Worm (Caenorhabditis elegans): ENCODE results near the gene fbxa-6.

DNA sequence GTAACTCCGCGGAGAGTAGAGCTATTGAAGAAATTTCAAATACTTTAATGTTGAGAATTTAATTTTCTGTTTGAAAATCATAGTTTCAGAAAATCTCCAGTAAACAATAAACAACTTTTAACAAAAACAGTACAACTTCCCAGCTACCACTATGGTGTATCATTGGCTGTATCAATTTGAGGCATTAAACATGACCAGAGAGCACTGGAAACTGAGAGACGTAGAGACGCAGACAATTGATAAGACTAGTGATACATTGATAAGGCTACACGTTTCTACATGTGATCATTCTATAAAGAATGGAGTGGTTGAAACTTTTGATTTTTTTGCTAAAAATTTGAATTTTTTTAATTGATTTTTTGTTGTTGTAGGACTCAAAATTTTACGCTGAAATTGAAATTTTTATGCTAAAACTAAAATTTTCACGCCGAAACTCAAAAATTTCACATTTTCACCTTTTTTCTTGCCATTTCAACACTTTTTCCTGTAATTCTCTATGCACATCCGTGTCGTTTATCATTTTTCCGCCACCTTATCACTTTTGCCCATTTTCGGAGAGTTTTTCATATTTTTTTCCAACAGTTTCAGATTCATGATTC, 12.4 kb upstream of the fbxa-6 start, which contains the start of gene H10E21.1:
- TF ChIP-seq aly-2 (tag; optimal IDR thresholded peaks at IDR 0.05), result no peak
- peak in 1 of 2 experiments; percentile 47 for TF ChIP-seq unc-62 (GFP tag; optimal IDR thresholded peaks at IDR 0.05 in 1 of 2)
- no peak for TF ChIP-seq unc-62 (tag; optimal IDR thresholded peaks at IDR 0.05)
- no peak for TF ChIP-seq ceh-82 (tag; optimal IDR thresholded peaks at IDR 0.05)
- no peak for TF ChIP-seq nhr-42 (GFP tag; IDR thresholded peaks at IDR 0.05)
- TF ChIP-seq ZK546.5 (tag; optimal IDR thresholded peaks at IDR 0.05), result no peak
- no peak for TF ChIP-seq cey-2 (tag; optimal IDR thresholded peaks at IDR 0.05; ENCODE audit: borderline replicate concordance, insufficient read depth)
- no peak for TF ChIP-seq ceh-28 (tag; optimal IDR thresholded peaks at IDR 0.05)
- TF ChIP-seq nhr-25 (tag; optimal IDR thresholded peaks at IDR 0.05; ENCODE audit: borderline replicate concordance, insufficient read depth), result no peak
